Fruit fly (Drosophila melanogaster): ENCODE measurements around the gene CG7536.
A peak's percentile ranks its signal among the peaks of the same experiment; 100 is the strongest.

The CG7536 gene

dm6 chrX:18088432-18088831 lies at the start of gene CG7536:
Gene CG7536 (minus strand): TSS chrX:18088532.
- TF ChIP-seq cnc (optimal IDR thresholded peaks at IDR 0.05) (no peak), CG12768 (GFP tag; optimal IDR thresholded peaks at IDR 0.05) (no peak), CG5204 (GFP tag; optimal IDR thresholded peaks at IDR 0.05) (no peak), tj (GFP tag; optimal IDR thresholded peaks at IDR 0.05) (no peak), kay (GFP tag; ENCODE audit: borderline replicate concordance) (no peak), pad (GFP tag; optimal IDR thresholded peaks at IDR 0.05) (no peak), Clk (GFP tag; optimal IDR thresholded peaks at IDR 0.05) (no peak)

- TF ChIP-seq tj (GFP tag; optimal IDR thresholded peaks at IDR 0.05): peak; percentile 87
- TF ChIP-seq ovo (GFP tag; optimal IDR thresholded peaks at IDR 0.05): peak; percentile 26
- peak; percentile 3 for TF ChIP-seq pad (GFP tag; optimal IDR thresholded peaks at IDR 0.05)
- TF ChIP-seq Mnt (GFP tag; optimal IDR thresholded peaks at IDR 0.05): peak; percentile 11
- TF ChIP-seq CG7045 (GFP tag; optimal IDR thresholded peaks at IDR 0.05): no peak
- TF ChIP-seq bab1 (GFP tag; optimal IDR thresholded peaks at IDR 0.05): peak; percentile 33
- TF ChIP-seq CG5204 (GFP tag; optimal IDR thresholded peaks at IDR 0.05): no peak
- peak; percentile 50 for TF ChIP-seq kay (GFP tag; ENCODE audit: borderline replicate concordance)
- TF ChIP-seq CG11617 (GFP tag; optimal IDR thresholded peaks at IDR 0.05): peak; percentile 28
Observed at dm6 chrX:18136910-18137849, 48.8 kb upstream of the CG7536 start, which contains the start of gene ari-1. Gene ari-1 (minus strand): TSS chrX:18137784.

dm6 chrX:18136059-18136458 lies 47.7 kb upstream of the CG7536 start:
- TF ChIP-seq CG7045 (GFP tag; optimal IDR thresholded peaks at IDR 0.05) (no peak), pad (GFP tag; optimal IDR thresholded peaks at IDR 0.05) (no peak), CG33017 (tag; optimal IDR thresholded peaks at IDR 0.05) (no peak), tj (GFP tag; optimal IDR thresholded peaks at IDR 0.05) (no peak), toe (GFP tag; optimal IDR thresholded peaks at IDR 0.05) (no peak)

DNA sequence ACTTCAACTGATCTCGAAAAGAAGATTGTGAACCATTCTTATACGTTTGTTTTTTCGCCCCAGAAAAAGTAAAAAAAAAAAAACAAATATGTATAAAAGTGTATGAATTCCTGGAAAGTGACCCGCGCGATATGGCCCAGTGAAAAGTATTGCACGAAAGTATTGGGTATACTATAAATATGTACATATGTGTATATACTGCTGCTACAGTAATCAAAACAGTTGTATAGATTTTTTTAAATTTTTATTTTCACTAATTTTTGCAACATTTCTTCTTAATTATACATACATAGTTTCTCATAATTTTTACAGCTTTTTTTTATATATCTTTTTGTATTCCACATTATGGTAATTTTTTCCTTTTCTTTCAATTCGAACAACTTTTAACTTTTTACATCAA lies 41.8 kb upstream of the CG7536 start, which contains the start of gene CG43133:
TSS of gene CG43133 (minus strand) at position 11 of the 400 bp plus-strand sequence.
- TF ChIP-seq CG5204 (GFP tag; optimal IDR thresholded peaks at IDR 0.05) (no peak), kay (GFP tag; ENCODE audit: borderline replicate concordance) (no peak), CG11617 (GFP tag; optimal IDR thresholded peaks at IDR 0.05) (no peak), CG7045 (GFP tag; optimal IDR thresholded peaks at IDR 0.05) (no peak), CG33017 (tag; optimal IDR thresholded peaks at IDR 0.05) (no peak), Hr96 (GFP tag; optimal IDR thresholded peaks at IDR 0.05) (no peak), Mnt (GFP tag; optimal IDR thresholded peaks at IDR 0.05) (no peak), toe (GFP tag; optimal IDR thresholded peaks at IDR 0.05) (no peak)

dm6 chrX:18129297-18129696 lies 41.0 kb upstream of the CG7536 start:
- no peak for TF ChIP-seq CG1620 (GFP tag; optimal IDR thresholded peaks at IDR 0.05)
- no peak for TF ChIP-seq CG7101 (tag; optimal IDR thresholded peaks at IDR 0.05)
- no peak for TF ChIP-seq cic (GFP tag; optimal IDR thresholded peaks at IDR 0.05)
- TF ChIP-seq Hr96 (GFP tag; optimal IDR thresholded peaks at IDR 0.05): no peak
- TF ChIP-seq CG7045 (GFP tag; optimal IDR thresholded peaks at IDR 0.05): no peak
- no peak for TF ChIP-seq CG33017 (tag; optimal IDR thresholded peaks at IDR 0.05)

DNA sequence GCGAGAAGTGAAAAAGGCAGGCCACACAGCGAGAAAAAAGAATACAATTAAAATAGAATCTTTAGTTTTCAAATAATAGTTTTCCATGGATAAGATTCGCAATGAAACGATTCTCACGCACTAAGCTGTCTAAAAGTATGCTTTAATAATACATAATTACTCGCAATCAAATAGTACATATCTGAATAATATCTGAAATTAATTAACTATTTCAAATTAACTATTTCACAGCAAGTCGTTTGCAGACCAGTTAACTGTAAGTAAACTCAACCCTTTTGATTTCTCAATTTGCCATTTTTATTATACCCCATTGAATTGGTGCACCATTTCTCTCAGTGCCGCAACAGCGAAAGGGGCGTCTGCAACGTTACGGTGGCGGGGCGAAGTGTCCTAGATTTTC lies 37.2 kb upstream of the CG7536 start:
- TF ChIP-seq CG7045 (GFP tag; optimal IDR thresholded peaks at IDR 0.05) (no peak), toe (GFP tag; optimal IDR thresholded peaks at IDR 0.05) (no peak), tj (GFP tag; optimal IDR thresholded peaks at IDR 0.05) (no peak), CG5204 (GFP tag; optimal IDR thresholded peaks at IDR 0.05) (no peak), CG33017 (tag; optimal IDR thresholded peaks at IDR 0.05) (no peak), CG14711 (tag; optimal IDR thresholded peaks at IDR 0.05) (no peak), cic (GFP tag; optimal IDR thresholded peaks at IDR 0.05) (no peak), cnc (optimal IDR thresholded peaks at IDR 0.05) (no peak), CG12768 (GFP tag; optimal IDR thresholded peaks at IDR 0.05) (no peak), Hr96 (GFP tag; optimal IDR thresholded peaks at IDR 0.05) (no peak), pad (GFP tag; optimal IDR thresholded peaks at IDR 0.05) (no peak), Crg-1 (GFP tag; optimal IDR thresholded peaks at IDR 0.05) (no peak), bab1 (GFP tag; optimal IDR thresholded peaks at IDR 0.05) (no peak), CG11617 (GFP tag; optimal IDR thresholded peaks at IDR 0.05) (no peak), Mnt (GFP tag; optimal IDR thresholded peaks at IDR 0.05) (no peak)

- TF ChIP-seq cnc (optimal IDR thresholded peaks at IDR 0.05) (no peak), Mnt (GFP tag; optimal IDR thresholded peaks at IDR 0.05) (no peak), CG7101 (tag; optimal IDR thresholded peaks at IDR 0.05) (no peak), kay (GFP tag; ENCODE audit: borderline replicate concordance) (no peak), CG14711 (tag; optimal IDR thresholded peaks at IDR 0.05) (no peak), bab1 (GFP tag; optimal IDR thresholded peaks at IDR 0.05) (no peak), ovo (GFP tag; optimal IDR thresholded peaks at IDR 0.05) (no peak), CG11617 (GFP tag; optimal IDR thresholded peaks at IDR 0.05) (no peak), pad (GFP tag; optimal IDR thresholded peaks at IDR 0.05) (no peak)
Observed at dm6 chrX:18118519-18118918, 30.2 kb upstream of the CG7536 start.
